Fruit fly (Drosophila melanogaster) whole organism, embryonic: ENCODE data around the gene Pgant7.
A peak's percentile ranks its signal among the peaks of the same experiment; 100 is the strongest.

Experiments used
- Adf1 ChIP-seq: fragments of 200-800 bp; sonication (Bioruptor generic); IDR thresholded peaks from 2 replicates; pipeline ENCODE4 v1.3.6; 2022; ENCODE audit warnings: missing biosample characterization, missing genetic modification characterization
- Awh ChIP-seq: fragments of 200-800 bp; sonication (Bioruptor generic); IDR thresholded peaks from 2 replicates; pipeline ENCODE4, ENCODE4 v1.3.6; 2022; ENCODE audit warnings: missing biosample characterization, missing genetic modification characterization
- BtbVII ChIP-seq: fragments of 200-800 bp; sonication (Bioruptor generic); optimal IDR thresholded peaks from 3 replicates; lab custom pipeline; 2017; ENCODE audit warnings: missing biosample characterization, mild to moderate bottlenecking, missing genetic modification characterization
- CG10267 ChIP-seq: fragments of 200-800 bp; sonication (Bioruptor generic); optimal IDR thresholded peaks from 2 replicates; lab custom pipeline; 2018; ENCODE audit warnings: missing biosample characterization, mild to moderate bottlenecking, missing genetic modification characterization, moderate library complexity
- CG10543 ChIP-seq: fragments of 200-800 bp; sonication (Bioruptor generic); optimal IDR thresholded peaks from 3 replicates; lab custom pipeline; 2017; ENCODE audit warnings: missing biosample characterization, mild to moderate bottlenecking, missing genetic modification characterization, moderate library complexity
- CG12769 ChIP-seq: fragments of 200-800 bp; sonication (Bioruptor generic); optimal IDR thresholded peaks from 2 replicates; lab custom pipeline; 2019; ENCODE audit warnings: missing biosample characterization, mild to moderate bottlenecking, missing genetic modification characterization, moderate library complexity
- CG13287 ChIP-seq: fragments of 200-800 bp; sonication (Bioruptor generic); IDR thresholded peaks from 2 replicates; pipeline ENCODE4 v1.3.6; 2022; ENCODE audit warnings: missing biosample characterization, missing genetic modification characterization; ENCODE audit not compliant: partially characterized antibody
- CG15514 ChIP-seq: fragments of 200-800 bp; sonication (Bioruptor generic); optimal IDR thresholded peaks from 3 replicates; lab custom pipeline; 2017; ENCODE audit warnings: missing biosample characterization, missing genetic modification characterization, mild to moderate bottlenecking, moderate library complexity, missing genetic modification reagents
- CG17359 ChIP-seq: fragments of 200-800 bp; sonication (Bioruptor generic); optimal IDR thresholded peaks from 3 replicates; lab custom pipeline; 2018; ENCODE audit warnings: missing biosample characterization, mild to moderate bottlenecking, missing genetic modification characterization, moderate library complexity
- CG2678 ChIP-seq: fragments of 200-800 bp; sonication (Bioruptor generic); optimal IDR thresholded peaks from 3 replicates; lab custom pipeline; 2019; ENCODE audit warnings: missing biosample characterization, mild to moderate bottlenecking, missing genetic modification characterization, moderate library complexity
- CG32532 ChIP-seq: fragments of 200-800 bp; sonication (Bioruptor generic); IDR thresholded peaks from 2 replicates; pipeline ENCODE4 v1.3.6; 2022; ENCODE audit warnings: missing biosample characterization, missing genetic modification characterization
- CG34376 ChIP-seq: fragments of 200-800 bp; sonication (Bioruptor generic); optimal IDR thresholded peaks from 2 replicates; lab custom pipeline; 2018; ENCODE audit warnings: missing biosample characterization, mild to moderate bottlenecking, missing genetic modification characterization
- CG9932 ChIP-seq: fragments of 200-800 bp; sonication (Bioruptor generic); IDR thresholded peaks from 2 replicates; pipeline ENCODE4 v1.3.6; 2022; ENCODE audit warnings: missing biosample characterization, missing genetic modification characterization
- D19B ChIP-seq: fragments of 200-800 bp; sonication (Bioruptor generic); optimal IDR thresholded peaks from 2 replicates; lab custom pipeline; 2017; ENCODE audit warnings: missing biosample characterization, mild to moderate bottlenecking, missing genetic modification characterization
- Dbx ChIP-seq: fragments of 200-800 bp; sonication (Bioruptor generic); IDR thresholded peaks from 3 replicates; pipeline ENCODE4 v1.3.6; 2022; ENCODE audit warnings: missing biosample characterization, missing genetic modification characterization
- Deaf1 ChIP-seq: fragments of 200-800 bp; optimal IDR thresholded peaks from 3 replicates; lab custom pipeline; 2019; ENCODE audit warnings: missing biosample characterization, mild to moderate bottlenecking, missing genetic modification characterization, moderate library complexity
- Doc2 ChIP-seq: fragments of 200-800 bp; sonication (Bioruptor generic); IDR thresholded peaks from 2 replicates; pipeline ENCODE4 v1.3.6; 2022; ENCODE audit warnings: missing biosample characterization, missing genetic modification characterization
- Drgx ChIP-seq: fragments of 200-800 bp; sonication (Bioruptor generic); IDR thresholded peaks from 2 replicates; pipeline ENCODE4 v1.3.6; 2022; ENCODE audit warnings: missing biosample characterization, missing genetic modification characterization
- Ets65A ChIP-seq: fragments of 200-800 bp; sonication (Bioruptor generic); peaks from one replicate; lab custom pipeline; 2016; ENCODE audit warnings: missing biosample characterization, missing genetic modification characterization
- Hr78 ChIP-seq, 2 experiments: fragments of 200-800 bp in 1 of 2; fragments of >200 bp in 1 of 2; sonication (Bioruptor generic) in 1 of 2; optimal IDR thresholded peaks; 2 replicates each; lab custom pipeline; 2017 to 2019; ENCODE audit warnings: missing biosample characterization in 2 of 2, missing genetic modification characterization in 2 of 2, mild to moderate bottlenecking in 1 of 2, moderate library complexity in 1 of 2
- Jarid2 ChIP-seq: fragments of 200-800 bp; sonication (Bioruptor generic); optimal IDR thresholded peaks from 3 replicates; lab custom pipeline; 2017; ENCODE audit warnings: mild to moderate bottlenecking, missing biosample characterization, missing genetic modification reagents, missing genetic modification characterization
- Med ChIP-seq: fragments of 200-800 bp; sonication (Bioruptor generic); peaks from one replicate; lab custom pipeline; 2016; ENCODE audit warnings: missing biosample characterization, missing genetic modification characterization, mild to moderate bottlenecking, inconsistent platforms, moderate library complexity
- NC2β ChIP-seq: fragments of 200-800 bp; sonication (Bioruptor generic); optimal IDR thresholded peaks from 2 replicates; lab custom pipeline; 2016; ENCODE audit warnings: missing biosample characterization, missing genetic modification characterization
- Pdp1 ChIP-seq, 2 experiments: fragments of 200-800 bp; sonication (Bioruptor generic); optimal IDR thresholded peaks; 3 replicates each; lab custom pipeline; 2016; ENCODE audit warnings: missing biosample characterization in 2 of 2, missing genetic modification characterization in 2 of 2, mild to moderate bottlenecking in 1 of 2, moderate library complexity in 1 of 2
- Ptx1 ChIP-seq: fragments of 200-800 bp; sonication (Bioruptor generic); IDR thresholded peaks from 2 replicates; pipeline ENCODE4 v1.3.6; 2022; ENCODE audit warnings: missing biosample characterization, missing genetic modification characterization
- Sox100B ChIP-seq: fragments of 200-800 bp; sonication (Bioruptor generic); optimal IDR thresholded peaks from 3 replicates; lab custom pipeline; 2018; ENCODE audit warnings: missing biosample characterization, mild to moderate bottlenecking, missing genetic modification characterization
- Sry-β ChIP-seq: fragments of 200-800 bp; sonication (Bioruptor generic); optimal IDR thresholded peaks from 2 replicates; lab custom pipeline; 2018; ENCODE audit warnings: missing biosample characterization, mild to moderate bottlenecking, missing genetic modification characterization, moderate library complexity
- bsh ChIP-seq, 2 experiments: fragments of 200-800 bp; sonication (Bioruptor generic); optimal IDR thresholded peaks; 2 replicates each; lab custom pipeline; 2017 to 2018; ENCODE audit warnings: mild to moderate bottlenecking in 2 of 2, missing biosample characterization in 2 of 2, missing genetic modification characterization in 2 of 2, moderate library complexity in 1 of 2
- chinmo ChIP-seq: fragments of 200-800 bp; sonication (Bioruptor generic); IDR thresholded peaks from 4 replicates; pipeline ENCODE4 v1.3.6; 2022; ENCODE audit warnings: missing biosample characterization, missing genetic modification characterization; ENCODE audit not compliant: partially characterized antibody
- dpn ChIP-seq, 2 experiments: fragments of 200-800 bp; sonication (Bioruptor generic); optimal IDR thresholded peaks; 3 replicates each; lab custom pipeline; 2016; ENCODE audit warnings: missing biosample characterization in 2 of 2, missing genetic modification characterization in 2 of 2
- grn ChIP-seq: fragments of 200-800 bp; sonication (Bioruptor generic); optimal IDR thresholded peaks from 3 replicates; lab custom pipeline; 2017; ENCODE audit warnings: missing biosample characterization, missing genetic modification characterization
- gsb ChIP-seq: fragments of 200-800 bp; sonication (Bioruptor generic); IDR thresholded peaks from 2 replicates; pipeline ENCODE4 v1.3.6; 2022; ENCODE audit warnings: missing biosample characterization, missing genetic modification characterization
- jing ChIP-seq: fragments of 200-800 bp; sonication (Bioruptor generic); optimal IDR thresholded peaks from 2 replicates; lab custom pipeline; 2018; ENCODE audit warnings: missing biosample characterization, mild to moderate bottlenecking, missing genetic modification characterization
- ken ChIP-seq: fragments of 200-800 bp; sonication (Bioruptor generic); IDR thresholded peaks from 3 replicates; pipeline ENCODE4 v1.3.6; 2022; ENCODE audit warnings: missing biosample characterization, missing genetic modification characterization
- lbe ChIP-seq: fragments of 200-800 bp; sonication (Bioruptor generic); optimal IDR thresholded peaks from 2 replicates; lab custom pipeline; 2016; ENCODE audit warnings: missing biosample characterization, mild to moderate bottlenecking, missing genetic modification characterization
- nom ChIP-seq: fragments of 200-800 bp; sonication (Bioruptor generic); optimal IDR thresholded peaks from 2 replicates; lab custom pipeline; 2017; ENCODE audit warnings: missing biosample characterization, missing genetic modification characterization, mild to moderate bottlenecking, moderate library complexity, missing genetic modification reagents
- p53 ChIP-seq: fragments of 200-800 bp; sonication (Bioruptor generic); optimal IDR thresholded peaks from 2 replicates; lab custom pipeline; 2016; ENCODE audit warnings: missing biosample characterization, missing genetic modification characterization
- row ChIP-seq: fragments of 200-800 bp; sonication (Bioruptor generic); IDR thresholded peaks from 3 replicates; pipeline ENCODE4 v1.3.6; 2022; ENCODE audit warnings: missing biosample characterization, missing genetic modification characterization
- salm ChIP-seq: fragments of 200-800 bp; sonication (Bioruptor generic); optimal IDR thresholded peaks from 2 replicates; lab custom pipeline; 2018; ENCODE audit warnings: missing biosample characterization, mild to moderate bottlenecking, missing genetic modification characterization
- sd ChIP-seq: fragments of 200-800 bp; sonication (Bioruptor generic); optimal IDR thresholded peaks from 3 replicates; lab custom pipeline; 2018; ENCODE audit warnings: missing biosample characterization, mild to moderate bottlenecking, missing genetic modification characterization, moderate library complexity
- sens ChIP-seq: fragments of 200-800 bp; sonication (Bioruptor generic); peaks from one replicate; lab custom pipeline; 2016; ENCODE audit warnings: missing biosample characterization, missing genetic modification characterization
- sqz ChIP-seq: fragments of 200-800 bp; sonication (Bioruptor generic); optimal IDR thresholded peaks from 3 replicates; lab custom pipeline; 2018; ENCODE audit warnings: missing biosample characterization, mild to moderate bottlenecking, missing genetic modification characterization
- sug ChIP-seq: fragments of 200-800 bp; optimal IDR thresholded peaks from 2 replicates; lab custom pipeline; 2019; ENCODE audit warnings: missing biosample characterization, mild to moderate bottlenecking, missing genetic modification characterization, moderate library complexity
- tio ChIP-seq: fragments of 200-800 bp; sonication (Bioruptor generic); optimal IDR thresholded peaks from 2 replicates; lab custom pipeline; 2017; ENCODE audit warnings: missing biosample characterization, missing genetic modification characterization, inconsistent platforms
- toy ChIP-seq: fragments of 200-800 bp; sonication (Bioruptor generic); IDR thresholded peaks from 2 replicates; pipeline ENCODE4 v1.3.6; 2022; ENCODE audit warnings: missing biosample characterization, missing genetic modification characterization
- vvl ChIP-seq: fragments of 200-800 bp; sonication (Bioruptor generic); IDR thresholded peaks from 2 replicates; pipeline ENCODE4 v1.3.6; 2022; ENCODE audit warnings: missing biosample characterization, missing genetic modification characterization
- wdn ChIP-seq: fragments of 200-800 bp; sonication (Bioruptor generic); IDR thresholded peaks from 2 replicates; pipeline ENCODE4 v1.3.6; 2022; ENCODE audit warnings: missing biosample characterization, missing genetic modification characterization

The Pgant7 gene

DNA sequence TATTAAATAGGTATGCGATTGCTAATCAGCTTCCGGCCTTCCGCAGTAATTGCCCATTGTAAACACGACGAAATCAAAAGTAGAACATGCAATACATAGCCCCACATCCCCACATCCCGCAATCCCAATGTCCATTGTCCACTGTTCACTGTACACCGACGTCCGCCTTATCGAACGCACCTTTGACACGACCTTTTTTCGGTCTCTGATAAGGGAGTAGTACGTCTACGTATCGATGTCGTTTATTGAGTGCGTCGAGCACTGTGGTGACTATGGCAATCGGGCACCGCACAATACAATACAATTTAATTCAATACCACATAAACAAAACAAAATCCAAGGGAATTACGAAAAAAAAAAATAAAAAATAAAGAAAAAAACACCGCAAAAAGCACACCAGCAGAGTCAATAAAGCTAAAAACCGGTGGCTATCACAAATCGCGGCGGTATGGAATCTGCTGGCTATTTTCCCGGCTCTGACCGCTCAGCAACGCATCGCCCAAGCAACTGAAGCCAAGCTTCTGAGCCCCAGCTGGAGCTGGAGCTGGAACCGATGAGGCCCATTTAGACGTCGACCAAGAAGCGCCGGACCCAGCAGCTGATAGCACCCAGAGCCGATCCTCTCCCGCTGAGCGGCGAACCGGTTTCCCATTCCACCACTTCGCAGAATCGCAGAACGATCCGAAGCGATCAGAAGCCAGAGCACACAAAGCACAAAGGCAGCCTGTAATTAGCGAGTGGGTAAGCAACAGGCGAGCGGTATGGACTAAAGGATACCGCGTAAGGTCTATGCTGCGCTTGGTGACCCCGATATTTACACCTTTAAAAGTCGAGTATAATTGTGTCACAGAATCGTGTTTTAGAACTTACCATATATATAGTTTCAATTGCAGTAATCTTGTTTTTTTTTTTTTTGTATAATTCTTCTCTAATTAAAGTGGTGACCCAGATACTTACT, 16.2 kb downstream of the Pgant7 start, which contains the start of gene Hayan:
Hayan (minus strand) TSS at position 512 of the 958 bp plus-strand sequence.
- TF ChIP-seq gsb (GFP tag; lab: Robert Waterston, UW) (no peak), CG13287 (peak; percentile 18; the same call in 1 of the 2 replicates), CG10543 (GFP tag; lab: Kevin White, UChicago) (peak; percentile 64), Awh (0 out of 2 replicates have a peak, but pooled peaks have one; percentile 21), vvl (GFP tag; lab: Robert Waterston, UW) (0 out of 2 replicates have a peak, but pooled peaks have one; percentile 17), Sox100B (GFP tag; lab: Kevin White, UChicago) (no peak), tio (GFP tag; lab: Kevin White, UChicago) (no peak), CG9932 (GFP tag; lab: Robert Waterston, UW) (0 out of 2 replicates have a peak, but pooled peaks have one; percentile 22), sqz (GFP tag; lab: Kevin White, UChicago) (peak; percentile 8), salm (tag; lab: Kevin White, UChicago) (no peak), grn (GFP tag; lab: Kevin White, UChicago) (no peak), Med (peak; percentile 44), Jarid2 (GFP tag; lab: Kevin White, UChicago) (peak; percentile 54), CG10267 (tag; lab: Kevin White, UChicago) (no peak), dpn (GFP tag; optimal IDR thresholded peaks at IDR 0.05; lab: Kevin White, UChicago) (no peak), NC2β (no peak), Sry-β (GFP tag; lab: Kevin White, UChicago) (no peak), Deaf1 (tag; lab: Kevin White, UChicago) (peak; percentile 64), Doc2 (no peak), CG12769 (peak; percentile 15), ken (GFP tag; lab: Robert Waterston, UW) (no peak), CG15514 (peak; percentile 85), Pdp1 (GFP tag; optimal IDR thresholded peaks at IDR 0.05; lab: Kevin White, UChicago) (peak in 1 of 2 experiments; percentile 17), chinmo (GFP tag; lab: Robert Waterston, UW) (0 out of 4 replicates have a peak, but pooled peaks have one; percentile 63), D19B (GFP tag; lab: Kevin White, UChicago) (peak; percentile 80), Hr78 (GFP tag; optimal IDR thresholded peaks at IDR 0.05; lab: Kevin White, UChicago) (peak in 1 of 2 experiments; percentile 92), CG17359 (peak; percentile 44), toy (GFP tag; lab: Robert Waterston, UW) (no peak), CG2678 (tag; lab: Kevin White, UChicago) (no peak), sug (tag; lab: Kevin White, UChicago) (peak; percentile 76), wdn (GFP tag; lab: Robert Waterston, UW) (no peak), nom (peak; percentile 78), CG34376 (GFP tag; lab: Kevin White, UChicago) (peak; percentile 86), Dbx (GFP tag; lab: Robert Waterston, UW) (peak; percentile 6; the same call in 1 of the 3 replicates), p53 (GFP tag; lab: Kevin White, UChicago) (no peak), row (GFP tag; lab: Robert Waterston, UW) (peak; percentile 16; the same call in 1 of the 3 replicates), CG32532 (0 out of 2 replicates have a peak, but pooled peaks have one; percentile 12), sd (tag; lab: Kevin White, UChicago) (no peak), jing (GFP tag; lab: Kevin White, UChicago) (no peak), Drgx (peak; percentile 34; the same call in 1 of the 2 replicates), Ptx1 (no peak), BtbVII (GFP tag; lab: Kevin White, UChicago) (no peak), sens (peak; percentile 51), Adf1 (GFP tag; lab: Robert Waterston, UW) (peak; percentile 23; the same call in 1 of the 2 replicates), bsh (GFP tag; optimal IDR thresholded peaks at IDR 0.05; lab: Kevin White, UChicago) (peak in 1 of 2 experiments; percentile 25), Ets65A (GFP tag; lab: Kevin White, UChicago) (no peak), lbe (GFP tag; lab: Kevin White, UChicago) (peak; percentile 9)
